Fruit fly (Drosophila melanogaster) whole organism, embryonic: Measurements from ENCODE around the gene TwdlF.

Experiments used
- Asciz ChIP-seq: fragments of 200-800 bp; sonication (Bioruptor generic); optimal IDR thresholded peaks from 2 replicates; lab custom pipeline; 2017; ENCODE audit warnings: missing biosample characterization, mild to moderate bottlenecking, missing genetic modification characterization, missing genetic modification reagents
- BtbVII ChIP-seq: fragments of 200-800 bp; sonication (Bioruptor generic); optimal IDR thresholded peaks from 3 replicates; lab custom pipeline; 2017; ENCODE audit warnings: missing biosample characterization, mild to moderate bottlenecking, missing genetic modification characterization
- CG1024 ChIP-seq: fragments of 200-800 bp; sonication (Bioruptor generic); IDR thresholded peaks from 2 replicates; pipeline ENCODE4 v1.3.6; 2022; ENCODE audit warnings: missing biosample characterization, missing genetic modification characterization
- CG12942 ChIP-seq: fragments of 200-800 bp; sonication (Bioruptor generic); optimal IDR thresholded peaks from 3 replicates; lab custom pipeline; 2016; ENCODE audit warnings: missing biosample characterization, missing genetic modification characterization
- CG13296 ChIP-seq: fragments of 200-800 bp; sonication (Bioruptor generic); optimal IDR thresholded peaks from 3 replicates; lab custom pipeline; 2018; ENCODE audit warnings: missing biosample characterization, mild to moderate bottlenecking, missing genetic modification characterization
- CG15073 ChIP-seq: fragments of 200-800 bp; sonication (Bioruptor generic); optimal IDR thresholded peaks from 2 replicates; lab custom pipeline; 2016; ENCODE audit warnings: missing biosample characterization, missing genetic modification characterization
- CG16813 ChIP-seq: fragments of 200-800 bp; sonication (Bioruptor generic); IDR thresholded peaks from 3 replicates; pipeline ENCODE4 v1.3.6; 2022; ENCODE audit warnings: missing biosample characterization, missing genetic modification characterization; ENCODE audit not compliant: partially characterized antibody
- CG30431 ChIP-seq: fragments of 200-800 bp; sonication (Bioruptor generic); optimal IDR thresholded peaks from 2 replicates; lab custom pipeline; 2017; ENCODE audit warnings: missing biosample characterization, missing genetic modification characterization
- CG3407 ChIP-seq: fragments of 200-800 bp; sonication (Bioruptor generic); optimal IDR thresholded peaks from 2 replicates; lab custom pipeline; 2018; ENCODE audit warnings: missing biosample characterization, mild to moderate bottlenecking, missing genetic modification characterization
- CG3726 ChIP-seq: fragments of 200-800 bp; sonication (Bioruptor generic); IDR thresholded peaks from 3 replicates; pipeline ENCODE4, ENCODE4 v1.3.6; 2022; ENCODE audit warnings: missing biosample characterization, missing genetic modification characterization
- CG4404 ChIP-seq: fragments of 200-800 bp; sonication (Bioruptor generic); IDR thresholded peaks from 2 replicates; pipeline ENCODE4 v1.3.6; 2022; ENCODE audit warnings: missing biosample characterization, missing genetic modification characterization
- CG4424 ChIP-seq: fragments of 200-800 bp; sonication (Bioruptor generic); optimal IDR thresholded peaks from 3 replicates; lab custom pipeline; 2016; ENCODE audit warnings: missing biosample characterization, missing genetic modification characterization
- CG5180 ChIP-seq: fragments of 200-800 bp; sonication (Bioruptor generic); optimal IDR thresholded peaks from 3 replicates; lab custom pipeline; 2017; ENCODE audit warnings: missing biosample characterization, missing genetic modification characterization, mild to moderate bottlenecking, moderate library complexity, missing genetic modification reagents
- CG6765 ChIP-seq: fragments of 200-800 bp; sonication (Bioruptor generic); optimal IDR thresholded peaks from 3 replicates; lab custom pipeline; 2017; ENCODE audit warnings: missing biosample characterization, mild to moderate bottlenecking, missing genetic modification characterization
- CG6791 ChIP-seq: fragments of 200-800 bp; sonication (Bioruptor generic); IDR thresholded peaks from 3 replicates; pipeline ENCODE4 v1.3.6; 2022; ENCODE audit warnings: missing biosample characterization, missing genetic modification characterization; ENCODE audit not compliant: partially characterized antibody
- CG7745 ChIP-seq: fragments of 200-800 bp; sonication (Bioruptor generic); optimal IDR thresholded peaks from 2 replicates; lab custom pipeline; 2018; ENCODE audit warnings: missing biosample characterization, mild to moderate bottlenecking, missing genetic modification characterization, moderate library complexity
- CG7928 ChIP-seq: fragments of 200-800 bp; sonication (Bioruptor generic); optimal IDR thresholded peaks from 2 replicates; lab custom pipeline; 2017; ENCODE audit warnings: missing biosample characterization, mild to moderate bottlenecking, missing genetic modification characterization
- CG8089 ChIP-seq: fragments of 200-800 bp; sonication (Bioruptor generic); optimal IDR thresholded peaks from 3 replicates; lab custom pipeline; 2016; ENCODE audit warnings: missing biosample characterization, missing genetic modification characterization
- CG9727 ChIP-seq: fragments of 200-800 bp; sonication (Bioruptor generic); optimal IDR thresholded peaks from 3 replicates; lab custom pipeline; 2017; ENCODE audit warnings: missing biosample characterization, mild to moderate bottlenecking, missing genetic modification characterization
- CG9932 ChIP-seq: fragments of 200-800 bp; sonication (Bioruptor generic); IDR thresholded peaks from 2 replicates; pipeline ENCODE4 v1.3.6; 2022; ENCODE audit warnings: missing biosample characterization, missing genetic modification characterization
- Dbx ChIP-seq: fragments of 200-800 bp; sonication (Bioruptor generic); IDR thresholded peaks from 3 replicates; pipeline ENCODE4 v1.3.6; 2022; ENCODE audit warnings: missing biosample characterization, missing genetic modification characterization
- Gug ChIP-seq: fragments of 200-800 bp; sonication (Bioruptor generic); IDR thresholded peaks from 4 replicates; pipeline ENCODE4 v1.3.6; 2022; ENCODE audit warnings: missing biosample characterization, missing genetic modification characterization
- HLH54F ChIP-seq: fragments of 200-800 bp; sonication (Bioruptor generic); optimal IDR thresholded peaks from 3 replicates; lab custom pipeline; 2016; ENCODE audit warnings: missing biosample characterization, missing genetic modification characterization
- HLHmδ ChIP-seq: fragments of 200-800 bp; sonication (Bioruptor generic); optimal IDR thresholded peaks from 2 replicates; lab custom pipeline; 2018; ENCODE audit warnings: missing biosample characterization, mild to moderate bottlenecking, missing genetic modification characterization, moderate library complexity
- Hey ChIP-seq: fragments of 200-800 bp; sonication (Bioruptor generic); optimal IDR thresholded peaks from 3 replicates; lab custom pipeline; 2018; ENCODE audit warnings: missing biosample characterization, mild to moderate bottlenecking, missing genetic modification characterization
- Jarid2 ChIP-seq: fragments of 200-800 bp; sonication (Bioruptor generic); optimal IDR thresholded peaks from 3 replicates; lab custom pipeline; 2017; ENCODE audit warnings: mild to moderate bottlenecking, missing biosample characterization, missing genetic modification reagents, missing genetic modification characterization
- MTF-1 ChIP-seq: fragments of 200-800 bp; sonication (Bioruptor generic); optimal IDR thresholded peaks from 2 replicates; lab custom pipeline; 2018; ENCODE audit warnings: missing biosample characterization, mild to moderate bottlenecking, missing genetic modification characterization, borderline replicate concordance
- Max ChIP-seq: fragments of 200-800 bp; sonication (Bioruptor generic); optimal IDR thresholded peaks from 2 replicates; lab custom pipeline; 2016; ENCODE audit warnings: missing biosample characterization, mild to moderate bottlenecking, missing genetic modification characterization
- Med ChIP-seq: fragments of 200-800 bp; sonication (Bioruptor generic); peaks from one replicate; lab custom pipeline; 2016; ENCODE audit warnings: missing biosample characterization, missing genetic modification characterization, mild to moderate bottlenecking, inconsistent platforms, moderate library complexity
- Sry-β ChIP-seq: fragments of 200-800 bp; sonication (Bioruptor generic); optimal IDR thresholded peaks from 2 replicates; lab custom pipeline; 2018; ENCODE audit warnings: missing biosample characterization, mild to moderate bottlenecking, missing genetic modification characterization, moderate library complexity
- Ssrp ChIP-seq: fragments of 200-800 bp; sonication (Bioruptor generic); optimal IDR thresholded peaks from 2 replicates; lab custom pipeline; 2018; ENCODE audit warnings: missing biosample characterization, mild to moderate bottlenecking, missing genetic modification characterization, moderate library complexity
- ap ChIP-seq: fragments of 200-800 bp; sonication (Bioruptor generic); IDR thresholded peaks from 2 replicates; pipeline ENCODE4 v1.3.6; 2022; ENCODE audit warnings: missing biosample characterization, missing genetic modification characterization
- cas ChIP-seq: fragments of 200-800 bp; sonication (Bioruptor generic); IDR thresholded peaks from 2 replicates; pipeline ENCODE4 v1.3.6; 2022; ENCODE audit warnings: missing biosample characterization, missing genetic modification characterization
- chif ChIP-seq, 2 experiments: fragments of 200-800 bp; sonication (Bioruptor generic); optimal IDR thresholded peaks; 3 replicates each; lab custom pipeline; 2016; ENCODE audit warnings: missing biosample characterization in 2 of 2, missing genetic modification characterization in 2 of 2
- corto ChIP-seq: fragments of 200-800 bp; sonication (Bioruptor generic); optimal IDR thresholded peaks from 2 replicates; lab custom pipeline; 2016; ENCODE audit warnings: missing biosample characterization, mild to moderate bottlenecking, missing genetic modification characterization, moderate library complexity
- crp ChIP-seq, 2 experiments: fragments of 200-800 bp; sonication (Bioruptor generic); optimal IDR thresholded peaks; 2 replicates in 1 of 2; 3 replicates in 1 of 2; lab custom pipeline; 2017; ENCODE audit warnings: missing biosample characterization in 2 of 2, missing genetic modification characterization in 2 of 2, mild to moderate bottlenecking in 1 of 2, moderate library complexity in 1 of 2
- ewg ChIP-seq: fragments of 200-800 bp; sonication (Bioruptor generic); optimal IDR thresholded peaks from 3 replicates; lab custom pipeline; 2017; ENCODE audit warnings: mild to moderate bottlenecking, missing biosample characterization, missing genetic modification reagents, missing genetic modification characterization
- gfzf ChIP-seq: fragments of 200-800 bp; sonication (Bioruptor generic); optimal IDR thresholded peaks from 2 replicates; lab custom pipeline; 2016; ENCODE audit warnings: missing biosample characterization, mild to moderate bottlenecking, missing genetic modification characterization, moderate library complexity
- hth ChIP-seq: fragments of >200 bp; optimal IDR thresholded peaks from 2 replicates; lab custom pipeline; 2017; ENCODE audit warnings: inconsistent platforms
- jigr1 ChIP-seq: fragments of 200-800 bp; sonication (Bioruptor generic); IDR thresholded peaks from 3 replicates; pipeline ENCODE4 v1.3.6; 2022; ENCODE audit warnings: missing biosample characterization, missing genetic modification characterization
- lmd ChIP-seq: fragments of 200-800 bp; sonication (Bioruptor generic); IDR thresholded peaks from 2 replicates; pipeline ENCODE4 v1.3.6; 2022; ENCODE audit warnings: missing biosample characterization, missing genetic modification characterization
- oc ChIP-seq: fragments of 200-800 bp; sonication (Bioruptor generic); optimal IDR thresholded peaks from 2 replicates; lab custom pipeline; 2018; ENCODE audit warnings: missing biosample characterization, mild to moderate bottlenecking, missing genetic modification characterization, moderate library complexity
- pum ChIP-seq: fragments of 200-800 bp; sonication (Bioruptor generic); optimal IDR thresholded peaks from 2 replicates; lab custom pipeline; 2016; ENCODE audit warnings: missing biosample characterization, missing genetic modification characterization
- rib ChIP-seq: fragments of 200-800 bp; sonication (Bioruptor generic); IDR thresholded peaks from 2 replicates; pipeline ENCODE4 v1.3.6; 2022; ENCODE audit warnings: missing biosample characterization, missing genetic modification characterization
- sd ChIP-seq: fragments of 200-800 bp; sonication (Bioruptor generic); optimal IDR thresholded peaks from 3 replicates; lab custom pipeline; 2018; ENCODE audit warnings: missing biosample characterization, mild to moderate bottlenecking, missing genetic modification characterization, moderate library complexity
- slou ChIP-seq: fragments of 200-800 bp; sonication (Bioruptor generic); optimal IDR thresholded peaks from 3 replicates; lab custom pipeline; 2016; ENCODE audit warnings: missing biosample characterization, missing genetic modification characterization
- slp2 ChIP-seq: fragments of 200-800 bp; sonication (Bioruptor generic); optimal IDR thresholded peaks from 2 replicates; lab custom pipeline; 2016; ENCODE audit warnings: missing biosample characterization, missing genetic modification characterization
- tgo ChIP-seq: fragments of 200-800 bp; sonication (Bioruptor generic); IDR thresholded peaks from 3 replicates; pipeline ENCODE4 v1.3.6; 2022; ENCODE audit warnings: missing biosample characterization, missing genetic modification characterization
- tin ChIP-seq: fragments of 200-800 bp; sonication (Bioruptor generic); optimal IDR thresholded peaks from 3 replicates; lab custom pipeline; 2016; ENCODE audit warnings: missing biosample characterization, missing genetic modification characterization
- vvl ChIP-seq: fragments of 200-800 bp; sonication (Bioruptor generic); IDR thresholded peaks from 2 replicates; pipeline ENCODE4 v1.3.6; 2022; ENCODE audit warnings: missing biosample characterization, missing genetic modification characterization

TwdlF gene

dm6 chr3R:4229137-4229764 is 17.6 kb upstream of the TwdlF start, which contains the start of gene DhpD (continued):
- TF ChIP-seq CG13296 (GFP tag; lab: Kevin White, UChicago) (peak; percentile 70), CG6765 (peak; percentile 44), sd (tag; lab: Kevin White, UChicago) (no peak), Med (peak; percentile 93), HLH54F (GFP tag; lab: Kevin White, UChicago) (peak; percentile 61), tin (GFP tag; lab: Kevin White, UChicago) (peak; percentile 70), CG6791 (GFP tag; lab: Robert Waterston, UW) (peak; percentile 88), chif (GFP tag; optimal IDR thresholded peaks at IDR 0.05; lab: Kevin White, UChicago) (peak; percentile 4 to 38), Gug (GFP tag; lab: Robert Waterston, UW) (peak; percentile 76), CG7745 (no peak), pum (GFP tag; lab: Kevin White, UChicago) (peak; percentile 36), CG15073 (no peak), CG9727 (peak; percentile 49), Sry-β (no peak), CG8089 (GFP tag; lab: Kevin White, UChicago) (peak; percentile 6), ap (GFP tag; lab: Robert Waterston, UW) (0 out of 2 replicates have a peak, but pooled peaks have one; percentile 33), CG7928 (GFP tag; lab: Kevin White, UChicago) (peak; percentile 39), Ssrp (tag; lab: Kevin White, UChicago) (peak; percentile 45), tgo (peak; percentile 60; the same call in 2 of the 3 replicates), Dbx (GFP tag; lab: Robert Waterston, UW) (peak; percentile 87), corto (GFP tag; lab: Kevin White, UChicago) (peak; percentile 57), CG4424 (GFP tag; lab: Kevin White, UChicago) (peak; percentile 68), cas (GFP tag; lab: Robert Waterston, UW) (peak; percentile 71), slou (GFP tag; lab: Kevin White, UChicago) (no peak), CG3407 (GFP tag; lab: Kevin White, UChicago) (peak; percentile 42), CG16813 (GFP tag; lab: Robert Waterston, UW) (peak; percentile 83), CG5180 (GFP tag; lab: Kevin White, UChicago) (no peak), CG4404 (peak; percentile 53; the same call in 1 of the 2 replicates), HLHmδ (GFP tag; lab: Kevin White, UChicago) (no peak), slp2 (GFP tag; lab: Kevin White, UChicago) (no peak), crp (GFP tag; optimal IDR thresholded peaks at IDR 0.05; lab: Kevin White, UChicago) (peak in 1 of 2 experiments; percentile 78), CG9932 (peak; percentile 86), CG30431 (GFP tag; lab: Kevin White, UChicago) (peak; percentile 16), vvl (peak; percentile 88), jigr1 (GFP tag; lab: Robert Waterston, UW) (0 out of 3 replicates have a peak, but pooled peaks have one; percentile 30), Max (GFP tag; lab: Kevin White, UChicago) (peak; percentile 71), CG1024 (GFP tag; lab: Robert Waterston, UW) (peak; percentile 76), BtbVII (GFP tag; lab: Kevin White, UChicago) (peak; percentile 64), oc (tag; lab: Kevin White, UChicago) (no peak), hth (lab: Kevin White, UChicago) (no peak), CG12942 (GFP tag; lab: Kevin White, UChicago) (peak; percentile 61), CG3726 (GFP tag; lab: Robert Waterston, UW) (no peak), Jarid2 (no peak), MTF-1 (GFP tag; lab: Kevin White, UChicago) (no peak), lmd (peak; percentile 77), rib (no peak), ewg (peak; percentile 27), Hey (tag; lab: Kevin White, UChicago) (no peak), Asciz (GFP tag; lab: Kevin White, UChicago) (peak; percentile 59), gfzf (GFP tag; lab: Kevin White, UChicago) (no peak)
